ENCODE assay signal across 1 worm cellular context in genomic region chrII:12665019-12665418, ce11.
TF ChIP-seq lines count a peak whose summit lies in the region.

No protein-coding gene starts in this region.

TF ChIP-seq in whole organism, L3 larva, 47 proteins besides CTCF, POLR2A, EP300 and RAD21 (continued from another document):
- TF ChIP-seq lin-39 (tag; optimal IDR thresholded peaks at IDR 0.05; lab: Kevin White, UChicago) (peak; percentile 40), zag-1 (tag; optimal IDR thresholded peaks at IDR 0.05; lab: Kevin White, UChicago) (no peak), skn-1 (tag; optimal IDR thresholded peaks at IDR 0.05; lab: Kevin White, UChicago) (no peak), mml-1 (tag; optimal IDR thresholded peaks at IDR 0.05; lab: Kevin White, UChicago) (no peak), hmg-11 (tag; optimal IDR thresholded peaks at IDR 0.05; lab: Kevin White, UChicago) (peak; percentile 53), tbx-2 (tag; optimal IDR thresholded peaks at IDR 0.05; lab: Kevin White, UChicago) (no peak), ceh-9 (tag; optimal IDR thresholded peaks at IDR 0.05; lab: Kevin White, UChicago) (no peak), nhr-76 (tag; optimal IDR thresholded peaks at IDR 0.05; lab: Kevin White, UChicago) (no peak), elt-3 (tag; optimal IDR thresholded peaks at IDR 0.05; lab: Kevin White, UChicago) (no peak)
TF ChIP-seq in whole organism, L3 larva: peak in this region for 4.
